Fruit fly (Drosophila melanogaster): ENCODE data around the gene CG42714.

Gene CG42714

dm6 chr3L:6217212-6217611 is 16.6 kb downstream of the CG42714 start (continued):
- no peak for TF ChIP-seq kni (GFP tag; optimal IDR thresholded peaks at IDR 0.05)
- no peak for TF ChIP-seq exex (tag; optimal IDR thresholded peaks at IDR 0.05)
- no peak for TF ChIP-seq pita (GFP tag; optimal IDR thresholded peaks at IDR 0.05)
- no peak for TF ChIP-seq Fer2 (tag; optimal IDR thresholded peaks at IDR 0.05)
- TF ChIP-seq dimm (GFP tag; IDR thresholded peaks at IDR 0.05) = 0 out of 2 replicates have a peak, but pooled peaks have one; percentile 32
- peak; percentile 16 for TF ChIP-seq Atf3 (GFP tag; optimal IDR thresholded peaks at IDR 0.05)
- no peak for TF ChIP-seq CG42726 (GFP tag; IDR thresholded peaks at IDR 0.05; ENCODE audit: partially characterized antibody)
- TF ChIP-seq al (GFP tag; IDR thresholded peaks at IDR 0.05) = no peak
- TF ChIP-seq btn (GFP tag; optimal IDR thresholded peaks at IDR 0.05) = peak; percentile 2
- 0 out of 2 replicates have a peak, but pooled peaks have one; percentile 32 for TF ChIP-seq wor (GFP tag; IDR thresholded peaks at IDR 0.05)
- TF ChIP-seq tio (GFP tag; optimal IDR thresholded peaks at IDR 0.05) = no peak
- no peak for TF ChIP-seq Poxn (GFP tag; IDR thresholded peaks at IDR 0.05)
- TF ChIP-seq so (GFP tag; IDR thresholded peaks at IDR 0.05) = 0 out of 3 replicates have a peak, but pooled peaks have one; percentile 28
- no peak for TF ChIP-seq lov (optimal IDR thresholded peaks at IDR 0.05)
- 0 out of 3 replicates have a peak, but pooled peaks have one; percentile 47 for TF ChIP-seq lov (GFP tag; IDR thresholded peaks at IDR 0.05)
- TF ChIP-seq sr (GFP tag; IDR thresholded peaks at IDR 0.05) = no peak
- peak; percentile 78 for TF ChIP-seq Awh (GFP tag; IDR thresholded peaks at IDR 0.05)
- TF ChIP-seq YL-1 (GFP tag; optimal IDR thresholded peaks at IDR 0.05) = no peak
- TF ChIP-seq Dref (GFP tag; IDR thresholded peaks at IDR 0.05) = no peak
- TF ChIP-seq CG10267 (tag; optimal IDR thresholded peaks at IDR 0.05) = peak; percentile 80
- TF ChIP-seq sens (GFP tag) = peak; percentile 94
- TF ChIP-seq CG13624 (GFP tag; optimal IDR thresholded peaks at IDR 0.05) = no peak
- no peak for TF ChIP-seq CG15479 (GFP tag; optimal IDR thresholded peaks at IDR 0.05)
- peak; percentile 92 for TF ChIP-seq CG2712 (tag; optimal IDR thresholded peaks at IDR 0.05)
- peak; percentile 37; the same call in 1 of the 3 replicates for TF ChIP-seq CG14050 (GFP tag; IDR thresholded peaks at IDR 0.05)
- TF ChIP-seq Aef1 (GFP tag; IDR thresholded peaks at IDR 0.05) = peak; percentile 49; the same call in 1 of the 3 replicates
- peak; percentile 83 for TF ChIP-seq CG32767 (GFP tag; IDR thresholded peaks at IDR 0.05)
- TF ChIP-seq hb (GFP tag; IDR thresholded peaks at IDR 0.05; ENCODE audit: partially characterized antibody) = no peak
- TF ChIP-seq CG6765 (GFP tag; optimal IDR thresholded peaks at IDR 0.05) = no peak
- TF ChIP-seq tll (GFP tag; optimal IDR thresholded peaks at IDR 0.05) = no peak
- no peak for TF ChIP-seq B-H2 (GFP tag; optimal IDR thresholded peaks at IDR 0.05)
- no peak for TF ChIP-seq schlank (tag; optimal IDR thresholded peaks at IDR 0.05)
- TF ChIP-seq gsb-n (tag; optimal IDR thresholded peaks at IDR 0.05) = peak; percentile 84
- no peak for TF ChIP-seq gfzf (GFP tag; optimal IDR thresholded peaks at IDR 0.05)
- TF ChIP-seq CG2129 (GFP tag; IDR thresholded peaks at IDR 0.05; ENCODE audit: partially characterized antibody) = no peak
- 0 out of 3 replicates have a peak, but pooled peaks have one; percentile 29 for TF ChIP-seq ase (GFP tag; IDR thresholded peaks at IDR 0.05)
- no peak for TF ChIP-seq cas (GFP tag; IDR thresholded peaks at IDR 0.05)
- no peak for TF ChIP-seq Opbp (GFP tag; IDR thresholded peaks at IDR 0.05; ENCODE audit: partially characterized antibody)
- TF ChIP-seq CG3065 (GFP tag; optimal IDR thresholded peaks at IDR 0.05) = no peak
- no peak for TF ChIP-seq her (GFP tag; optimal IDR thresholded peaks at IDR 0.05)
- peak; percentile 17 for TF ChIP-seq CG11723 (GFP tag; optimal IDR thresholded peaks at IDR 0.05)
- peak; percentile 32; the same call in 1 of the 2 replicates for TF ChIP-seq E2f2 (GFP tag; IDR thresholded peaks at IDR 0.05)
- TF ChIP-seq CG13287 (GFP tag; IDR thresholded peaks at IDR 0.05; ENCODE audit: partially characterized antibody) = no peak
- TF ChIP-seq ash1 (GFP tag; optimal IDR thresholded peaks at IDR 0.05) = no peak
- peak; percentile 22 for TF ChIP-seq HmgZ (tag; optimal IDR thresholded peaks at IDR 0.05)
- peak; percentile 58 for TF ChIP-seq Nf-YA (GFP tag; IDR thresholded peaks at IDR 0.05)
- peak; percentile 5 for TF ChIP-seq CG12071 (GFP tag; optimal IDR thresholded peaks at IDR 0.05)
- no peak for TF ChIP-seq knrl (GFP tag; IDR thresholded peaks at IDR 0.05; ENCODE audit: partially characterized antibody)
- no peak for TF ChIP-seq CG7987 (GFP tag; optimal IDR thresholded peaks at IDR 0.05)
- peak; percentile 77 for TF ChIP-seq dmrt99B (tag; optimal IDR thresholded peaks at IDR 0.05)
- TF ChIP-seq sna (GFP tag; IDR thresholded peaks at IDR 0.05; ENCODE audit: partially characterized antibody) = no peak
